Fruit fly (Drosophila melanogaster) whole organism, embryonic: ENCODE measurements around the gene CG17028.

ENCODE experiments used
- CG10147 ChIP-seq: fragments of 200-800 bp; sonication (Bioruptor generic); optimal IDR thresholded peaks from 2 replicates; lab custom pipeline; 2019; ENCODE audit warnings: missing biosample characterization, mild to moderate bottlenecking, missing genetic modification characterization, moderate library complexity
- CG10321 ChIP-seq: fragments of 200-800 bp; sonication (Bioruptor generic); IDR thresholded peaks from 2 replicates; pipeline ENCODE4 v1.3.6; 2022; ENCODE audit warnings: missing biosample characterization, missing genetic modification characterization
- CG10366 ChIP-seq: fragments of 200-800 bp; sonication (Bioruptor generic); IDR thresholded peaks from 2 replicates; pipeline ENCODE4 v1.3.6; 2022; ENCODE audit warnings: missing biosample characterization, missing genetic modification characterization
- CG11456 ChIP-seq: fragments of 200-800 bp; sonication (Bioruptor generic); IDR thresholded peaks from 3 replicates; pipeline ENCODE4 v1.3.6; 2022; ENCODE audit warnings: missing biosample characterization, missing genetic modification characterization
- CG11504 ChIP-seq: fragments of 200-800 bp; sonication (Bioruptor generic); optimal IDR thresholded peaks from 3 replicates; lab custom pipeline; 2019; ENCODE audit warnings: missing biosample characterization, mild to moderate bottlenecking, missing genetic modification characterization, moderate library complexity
- CG1233 ChIP-seq: fragments of 200-800 bp; sonication (Bioruptor generic); optimal IDR thresholded peaks from 4 replicates; lab custom pipeline; 2018; ENCODE audit warnings: missing biosample characterization, mild to moderate bottlenecking, missing genetic modification characterization
- CG14050 ChIP-seq: fragments of 200-800 bp; sonication (Bioruptor generic); IDR thresholded peaks from 3 replicates; pipeline ENCODE4 v1.3.6; 2022; ENCODE audit warnings: missing biosample characterization, missing genetic modification characterization
- CG17385 ChIP-seq: fragments of 200-800 bp; sonication (Bioruptor generic); optimal IDR thresholded peaks from 3 replicates; lab custom pipeline; 2018; ENCODE audit warnings: missing biosample characterization, mild to moderate bottlenecking, missing genetic modification characterization
- CG31388 ChIP-seq: fragments of 200-800 bp; sonication (Bioruptor generic); optimal IDR thresholded peaks from 2 replicates; lab custom pipeline; 2016; ENCODE audit warnings: missing biosample characterization, missing genetic modification characterization
- CG5180 ChIP-seq: fragments of 200-800 bp; sonication (Bioruptor generic); optimal IDR thresholded peaks from 3 replicates; lab custom pipeline; 2017; ENCODE audit warnings: missing biosample characterization, missing genetic modification characterization, mild to moderate bottlenecking, moderate library complexity, missing genetic modification reagents
- CG5245 ChIP-seq: fragments of 200-800 bp; sonication (Bioruptor generic); optimal IDR thresholded peaks from 3 replicates; lab custom pipeline; 2016; ENCODE audit warnings: missing biosample characterization, missing genetic modification characterization
- CG7556 ChIP-seq: fragments of 200-800 bp; sonication (Bioruptor generic); optimal IDR thresholded peaks from 2 replicates; lab custom pipeline; 2017; ENCODE audit warnings: missing biosample characterization, mild to moderate bottlenecking, missing genetic modification characterization
- CG9727 ChIP-seq: fragments of 200-800 bp; sonication (Bioruptor generic); optimal IDR thresholded peaks from 3 replicates; lab custom pipeline; 2017; ENCODE audit warnings: missing biosample characterization, mild to moderate bottlenecking, missing genetic modification characterization
- CG9932 ChIP-seq: fragments of 200-800 bp; sonication (Bioruptor generic); IDR thresholded peaks from 2 replicates; pipeline ENCODE4 v1.3.6; 2022; ENCODE audit warnings: missing biosample characterization, missing genetic modification characterization
- Dad ChIP-seq: fragments of 200-800 bp; sonication (Bioruptor generic); optimal IDR thresholded peaks from 3 replicates; lab custom pipeline; 2016; ENCODE audit warnings: missing biosample characterization, missing genetic modification characterization
- Dip3 ChIP-seq: fragments of 200-800 bp; sonication (Bioruptor generic); optimal IDR thresholded peaks from 3 replicates; lab custom pipeline; 2016; ENCODE audit warnings: missing biosample characterization, missing genetic modification characterization
- Dp ChIP-seq: fragments of 200-800 bp; sonication (Bioruptor generic); optimal IDR thresholded peaks from 2 replicates; lab custom pipeline; 2018; ENCODE audit warnings: missing biosample characterization, mild to moderate bottlenecking, missing genetic modification characterization, moderate library complexity
- ERR ChIP-seq: fragments of 200-800 bp; sonication (Bioruptor generic); optimal IDR thresholded peaks from 2 replicates; lab custom pipeline; 2016; ENCODE audit warnings: missing biosample characterization, missing genetic modification characterization
- Elba2 ChIP-seq: fragments of 200-800 bp; sonication (Bioruptor generic); optimal IDR thresholded peaks from 3 replicates; lab custom pipeline; 2016; ENCODE audit warnings: missing biosample characterization, missing genetic modification characterization
- Fer1 ChIP-seq: fragments of 200-800 bp; sonication (Bioruptor generic); optimal IDR thresholded peaks from 2 replicates; lab custom pipeline; 2017; ENCODE audit warnings: missing biosample characterization, mild to moderate bottlenecking, missing genetic modification characterization
- Hmr ChIP-seq: fragments of 200-800 bp; sonication (Bioruptor generic); optimal IDR thresholded peaks from 3 replicates; lab custom pipeline; 2017; ENCODE audit warnings: mild to moderate bottlenecking, missing biosample characterization, missing genetic modification reagents, missing genetic modification characterization
- Hr51 ChIP-seq, 2 experiments: fragments of 200-800 bp; sonication (Bioruptor generic); optimal IDR thresholded peaks; 2 replicates in 1 of 2; 3 replicates in 1 of 2; lab custom pipeline; 2016 to 2018; ENCODE audit warnings: missing biosample characterization in 2 of 2, missing genetic modification characterization in 2 of 2, mild to moderate bottlenecking in 1 of 2, moderate library complexity in 1 of 2
- Nf-YB ChIP-seq: fragments of 200-800 bp; sonication (Bioruptor generic); optimal IDR thresholded peaks from 3 replicates; lab custom pipeline; 2019; ENCODE audit warnings: missing biosample characterization, mild to moderate bottlenecking, missing genetic modification characterization, moderate library complexity
- Oli ChIP-seq: fragments of 200-800 bp; sonication (Bioruptor generic); optimal IDR thresholded peaks from 2 replicates; lab custom pipeline; 2018; ENCODE audit warnings: missing biosample characterization, mild to moderate bottlenecking, missing genetic modification characterization, moderate library complexity
- YL-1 ChIP-seq: fragments of 200-800 bp; sonication (Bioruptor generic); optimal IDR thresholded peaks from 3 replicates; lab custom pipeline; 2017; ENCODE audit warnings: missing biosample characterization, mild to moderate bottlenecking, missing genetic modification characterization
- ap ChIP-seq: fragments of 200-800 bp; sonication (Bioruptor generic); IDR thresholded peaks from 2 replicates; pipeline ENCODE4 v1.3.6; 2022; ENCODE audit warnings: missing biosample characterization, missing genetic modification characterization
- ase ChIP-seq: fragments of 200-800 bp; sonication (Bioruptor generic); IDR thresholded peaks from 3 replicates; pipeline ENCODE4 v1.3.6; 2022; ENCODE audit warnings: missing biosample characterization, missing genetic modification characterization
- cas ChIP-seq: fragments of 200-800 bp; sonication (Bioruptor generic); IDR thresholded peaks from 2 replicates; pipeline ENCODE4 v1.3.6; 2022; ENCODE audit warnings: missing biosample characterization, missing genetic modification characterization
- cato ChIP-seq: fragments of 200-800 bp; sonication (Bioruptor generic); optimal IDR thresholded peaks from 2 replicates; lab custom pipeline; 2016; ENCODE audit warnings: missing biosample characterization, missing genetic modification characterization, borderline replicate concordance
- ci ChIP-seq: fragments of 200-800 bp; sonication (Bioruptor generic); IDR thresholded peaks from 3 replicates; pipeline ENCODE4 v1.3.6; 2022; ENCODE audit warnings: missing biosample characterization, missing genetic modification characterization
- crp ChIP-seq, 2 experiments: fragments of 200-800 bp; sonication (Bioruptor generic); optimal IDR thresholded peaks; 2 replicates in 1 of 2; 3 replicates in 1 of 2; lab custom pipeline; 2017; ENCODE audit warnings: missing biosample characterization in 2 of 2, missing genetic modification characterization in 2 of 2, mild to moderate bottlenecking in 1 of 2, moderate library complexity in 1 of 2
- dan ChIP-seq: fragments of 200-800 bp; sonication (Bioruptor generic); IDR thresholded peaks from 2 replicates; pipeline ENCODE4 v1.3.6; 2022; ENCODE audit warnings: missing biosample characterization, missing genetic modification characterization
- fd102C ChIP-seq: fragments of 200-800 bp; sonication (Bioruptor generic); optimal IDR thresholded peaks from 2 replicates; lab custom pipeline; 2018; ENCODE audit warnings: missing biosample characterization, mild to moderate bottlenecking, missing genetic modification characterization, moderate library complexity
- fu2 ChIP-seq: fragments of 200-800 bp; sonication (Bioruptor generic); optimal IDR thresholded peaks from 2 replicates; lab custom pipeline; 2016; ENCODE audit warnings: missing biosample characterization, missing genetic modification characterization
- hb ChIP-seq: fragments of 200-800 bp; sonication (Bioruptor generic); IDR thresholded peaks from 3 replicates; pipeline ENCODE4 v1.3.6; 2022; ENCODE audit warnings: missing biosample characterization, missing genetic modification characterization; ENCODE audit not compliant: partially characterized antibody
- lbe ChIP-seq: fragments of 200-800 bp; sonication (Bioruptor generic); optimal IDR thresholded peaks from 2 replicates; lab custom pipeline; 2016; ENCODE audit warnings: missing biosample characterization, mild to moderate bottlenecking, missing genetic modification characterization
- luna ChIP-seq: fragments of 200-800 bp; sonication (Bioruptor generic); optimal IDR thresholded peaks from 2 replicates; lab custom pipeline; 2016; ENCODE audit warnings: missing biosample characterization, missing genetic modification characterization
- mirr ChIP-seq: fragments of 200-800 bp; sonication (Bioruptor generic); optimal IDR thresholded peaks from 3 replicates; lab custom pipeline; 2018; ENCODE audit warnings: missing biosample characterization, mild to moderate bottlenecking, missing genetic modification characterization
- pita ChIP-seq: fragments of 200-800 bp; sonication (Bioruptor generic); optimal IDR thresholded peaks from 2 replicates; lab custom pipeline; 2017; ENCODE audit warnings: missing biosample characterization, mild to moderate bottlenecking, missing genetic modification characterization
- pnt ChIP-seq: fragments of 200-800 bp; sonication (Bioruptor generic); optimal IDR thresholded peaks from 3 replicates; lab custom pipeline; 2016; ENCODE audit warnings: missing biosample characterization, missing genetic modification characterization
- repo ChIP-seq: fragments of 200-800 bp; sonication (Bioruptor generic); optimal IDR thresholded peaks from 2 replicates; lab custom pipeline; 2016; ENCODE audit warnings: missing biosample characterization, missing genetic modification characterization
- sisA ChIP-seq: fragments of 200-800 bp; sonication (Bioruptor generic); IDR thresholded peaks from 2 replicates; pipeline ENCODE4 v1.3.6; 2022; ENCODE audit warnings: missing biosample characterization, missing genetic modification characterization
- sr ChIP-seq: fragments of 200-800 bp; sonication (Bioruptor generic); IDR thresholded peaks from 3 replicates; pipeline ENCODE4 v1.3.6; 2022; ENCODE audit warnings: missing biosample characterization, missing genetic modification characterization
- stc ChIP-seq: fragments of 200-800 bp; sonication (Bioruptor generic); IDR thresholded peaks from 2 replicates; pipeline ENCODE4 v1.3.6; 2022; ENCODE audit warnings: missing biosample characterization, missing genetic modification characterization
- tap ChIP-seq: fragments of 200-800 bp; optimal IDR thresholded peaks from 3 replicates; lab custom pipeline; 2019; ENCODE audit warnings: missing biosample characterization, mild to moderate bottlenecking, missing genetic modification characterization, moderate library complexity
- ttk ChIP-seq: fragments of 200-800 bp; sonication (Bioruptor generic); IDR thresholded peaks from 2 replicates; pipeline ENCODE4 v2.1.2; 2022; ENCODE audit warnings: missing biosample characterization, missing genetic modification characterization
- unc-4 ChIP-seq: fragments of 200-800 bp; sonication (Bioruptor generic); IDR thresholded peaks from 2 replicates; pipeline ENCODE4 v1.3.6; 2022; ENCODE audit warnings: missing biosample characterization, missing genetic modification characterization; ENCODE audit not compliant: partially characterized antibody
- wek ChIP-seq: fragments of 200-800 bp; sonication (Bioruptor generic); optimal IDR thresholded peaks from 3 replicates; lab custom pipeline; 2018; ENCODE audit warnings: missing biosample characterization, mild to moderate bottlenecking, missing genetic modification characterization, moderate library complexity
- zfh2 ChIP-seq: fragments of 200-800 bp; sonication (Bioruptor generic); optimal IDR thresholded peaks from 2 replicates; lab custom pipeline; 2016; ENCODE audit warnings: missing biosample characterization, missing genetic modification characterization

The CG17028 gene

dm6 chr3L:16015765-16016760 is 37.7 kb downstream of the CG17028 start (continued):
- TF ChIP-seq ERR (GFP tag; lab: Kevin White, UChicago) = no peak
- TF ChIP-seq dan (GFP tag; lab: Robert Waterston, UW) = no peak
- TF ChIP-seq lbe (GFP tag; lab: Kevin White, UChicago) = peak; percentile 5
- no peak for TF ChIP-seq ap (GFP tag; lab: Robert Waterston, UW)
- TF ChIP-seq Nf-YB (GFP tag; lab: Kevin White, UChicago) = no peak
- no peak for TF ChIP-seq CG17385 (GFP tag; lab: Kevin White, UChicago)
- no peak for TF ChIP-seq Dip3
- no peak for TF ChIP-seq CG7556 (GFP tag; lab: Kevin White, UChicago)
- TF ChIP-seq tap (tag; lab: Kevin White, UChicago) = no peak
- TF ChIP-seq hb (GFP tag; lab: Robert Waterston, UW) = no peak
- no peak for TF ChIP-seq mirr (GFP tag; lab: Kevin White, UChicago)
- no peak for TF ChIP-seq crp (GFP tag; optimal IDR thresholded peaks at IDR 0.05; lab: Kevin White, UChicago)
- no peak for TF ChIP-seq pita
- TF ChIP-seq CG10366 (GFP tag; lab: Robert Waterston, UW) = no peak
- TF ChIP-seq Hmr (GFP tag; lab: Kevin White, UChicago) = no peak
- no peak for TF ChIP-seq fu2 (GFP tag; lab: Kevin White, UChicago)
- peak; percentile 45 for TF ChIP-seq CG9727 (GFP tag; lab: Kevin White, UChicago)
- TF ChIP-seq CG1233 = no peak
- TF ChIP-seq ci = no peak
- no peak for TF ChIP-seq CG9932
- peak; percentile 23 for TF ChIP-seq CG11504
- no peak for TF ChIP-seq Fer1 (GFP tag; lab: Kevin White, UChicago)
- TF ChIP-seq repo = no peak
- no peak for TF ChIP-seq wek (GFP tag; lab: Kevin White, UChicago)
- TF ChIP-seq cas = no peak
- TF ChIP-seq fd102C (GFP tag; lab: Kevin White, UChicago) = no peak
- no peak for TF ChIP-seq Hr51 (GFP tag; optimal IDR thresholded peaks at IDR 0.05; lab: Kevin White, UChicago)
- no peak for TF ChIP-seq CG14050 (GFP tag; lab: Robert Waterston, UW)
- no peak for TF ChIP-seq luna (GFP tag; lab: Kevin White, UChicago)
- TF ChIP-seq stc (GFP tag; lab: Robert Waterston, UW) = no peak
- TF ChIP-seq Dp (GFP tag; lab: Kevin White, UChicago) = no peak
- no peak for TF ChIP-seq YL-1 (GFP tag; lab: Kevin White, UChicago)
- TF ChIP-seq CG10147 (GFP tag; lab: Kevin White, UChicago) = no peak
- no peak for TF ChIP-seq CG31388
- no peak for TF ChIP-seq CG5180 (GFP tag; lab: Kevin White, UChicago)
- 0 out of 3 replicates have a peak, but pooled peaks have one; percentile 42 for TF ChIP-seq CG11456 (GFP tag; lab: Robert Waterston, UW)
- no peak for TF ChIP-seq CG10321 (GFP tag; lab: Robert Waterston, UW)
- no peak for TF ChIP-seq ase
- no peak for TF ChIP-seq sr (GFP tag; lab: Robert Waterston, UW)
- TF ChIP-seq Elba2 (GFP tag; lab: Kevin White, UChicago) = peak; percentile 47
- TF ChIP-seq Dad (GFP tag; lab: Kevin White, UChicago) = no peak
- no peak for TF ChIP-seq pnt
- no peak for TF ChIP-seq unc-4 (GFP tag; lab: Robert Waterston, UW)
- no peak for TF ChIP-seq Oli (tag; lab: Kevin White, UChicago)
- no peak for TF ChIP-seq zfh2
- TF ChIP-seq sisA = no peak
- no peak for TF ChIP-seq CG5245
- no peak for TF ChIP-seq ttk (GFP tag; lab: Robert Waterston, UW)
- TF ChIP-seq cato = no peak
